Fruit fly (Drosophila melanogaster) whole organism, adult: ENCODE results near the gene Sos.

Experiments used
- CG11617 ChIP-seq: fragments of 200-800 bp; sonication (Bioruptor generic); optimal IDR thresholded peaks from 2 replicates; lab custom pipeline; 2017; ENCODE audit warnings: mild to moderate bottlenecking, missing biosample characterization, missing genetic modification reagents, missing genetic modification characterization
- CG12768 ChIP-seq: fragments of 200-800 bp; sonication (Bioruptor generic); optimal IDR thresholded peaks from 2 replicates; lab custom pipeline; 2017; ENCODE audit warnings: missing biosample characterization, missing genetic modification characterization, mild to moderate bottlenecking, moderate library complexity, missing genetic modification reagents
- CG1620 ChIP-seq: fragments of 200-800 bp; sonication (Bioruptor generic); optimal IDR thresholded peaks from 2 replicates; lab custom pipeline; 2016; ENCODE audit warnings: missing biosample characterization, missing genetic modification characterization
- CG5204 ChIP-seq: fragments of 200-800 bp; sonication (Bioruptor generic); optimal IDR thresholded peaks from 2 replicates; lab custom pipeline; 2016; ENCODE audit warnings: missing biosample characterization, missing genetic modification characterization
- CG7101 ChIP-seq: fragments of 200-800 bp; sonication (Bioruptor generic); optimal IDR thresholded peaks from 2 replicates; lab custom pipeline; 2018; ENCODE audit warnings: missing biosample characterization, mild to moderate bottlenecking, missing genetic modification characterization, moderate library complexity
- Clk ChIP-seq: fragments of 200-800 bp; sonication (Bioruptor generic); optimal IDR thresholded peaks from 2 replicates; lab custom pipeline; 2017; ENCODE audit warnings: missing biosample characterization, missing genetic modification characterization
- tj ChIP-seq: fragments of 200-800 bp; sonication (Bioruptor generic); optimal IDR thresholded peaks from 3 replicates; lab custom pipeline; 2017; ENCODE audit warnings: missing biosample characterization, mild to moderate bottlenecking, missing genetic modification characterization, moderate library complexity

dm6 chr2L:13845178-13845577 lies 31.6 kb downstream of the Sos start, which contains the start of gene CG8997:
- TF ChIP-seq CG5204 (GFP tag; lab: Kevin White, UChicago): no peak
- TF ChIP-seq Clk (GFP tag; lab: Kevin White, UChicago): no peak
- TF ChIP-seq CG7101: no peak
- TF ChIP-seq tj (GFP tag; lab: Kevin White, UChicago): no peak
- peak; percentile 1 for TF ChIP-seq CG12768 (GFP tag; lab: Kevin White, UChicago)
- TF ChIP-seq CG11617: no peak
- TF ChIP-seq CG1620 (GFP tag; lab: Kevin White, UChicago): no peak
